Fruit fly (Drosophila melanogaster) whole organism, embryonic: ENCODE data around the gene CG2961.
A peak's percentile ranks its signal among the peaks of the same experiment; 100 is the strongest.

Experiments
- Adf1 ChIP-seq: fragments of 200-800 bp; sonication (Bioruptor generic); IDR thresholded peaks from 2 replicates; pipeline ENCODE4 v1.3.6; 2022; ENCODE audit warnings: missing biosample characterization, missing genetic modification characterization
- BtbVII ChIP-seq: fragments of 200-800 bp; sonication (Bioruptor generic); optimal IDR thresholded peaks from 3 replicates; lab custom pipeline; 2017; ENCODE audit warnings: missing biosample characterization, mild to moderate bottlenecking, missing genetic modification characterization
- CG10267 ChIP-seq: fragments of 200-800 bp; sonication (Bioruptor generic); optimal IDR thresholded peaks from 2 replicates; lab custom pipeline; 2018; ENCODE audit warnings: missing biosample characterization, mild to moderate bottlenecking, missing genetic modification characterization, moderate library complexity
- CG10979 ChIP-seq: fragments of 200-800 bp; sonication (Bioruptor generic); optimal IDR thresholded peaks from 2 replicates; lab custom pipeline; 2018; ENCODE audit warnings: missing biosample characterization, mild to moderate bottlenecking, missing genetic modification characterization, moderate library complexity
- CG15514 ChIP-seq: fragments of 200-800 bp; sonication (Bioruptor generic); optimal IDR thresholded peaks from 3 replicates; lab custom pipeline; 2017; ENCODE audit warnings: missing biosample characterization, missing genetic modification characterization, mild to moderate bottlenecking, moderate library complexity, missing genetic modification reagents
- CG1603 ChIP-seq: fragments of 200-800 bp; sonication (Bioruptor generic); optimal IDR thresholded peaks from 2 replicates; lab custom pipeline; 2019; ENCODE audit warnings: missing biosample characterization, mild to moderate bottlenecking, missing genetic modification characterization, moderate library complexity
- CG1647 ChIP-seq: fragments of 200-800 bp; sonication (Bioruptor generic); optimal IDR thresholded peaks from 3 replicates; lab custom pipeline; 2016; ENCODE audit warnings: missing biosample characterization, missing genetic modification characterization
- CG17328 ChIP-seq: fragments of 200-800 bp; sonication (Bioruptor generic); IDR thresholded peaks from 2 replicates; pipeline ENCODE4 v1.3.6; 2022; ENCODE audit warnings: missing biosample characterization, missing genetic modification characterization
- CG17568 ChIP-seq: fragments of 200-800 bp; sonication (Bioruptor generic); optimal IDR thresholded peaks from 2 replicates; lab custom pipeline; 2018; ENCODE audit warnings: missing biosample characterization, mild to moderate bottlenecking, missing genetic modification characterization, moderate library complexity
- CG17612 ChIP-seq: fragments of 200-800 bp; sonication (Bioruptor generic); IDR thresholded peaks from 2 replicates; pipeline ENCODE4 v1.3.6; 2022; ENCODE audit warnings: missing biosample characterization, missing genetic modification characterization
- CG18599 ChIP-seq: fragments of 200-800 bp; sonication (Bioruptor generic); optimal IDR thresholded peaks from 3 replicates; lab custom pipeline; 2017; ENCODE audit warnings: missing biosample characterization, missing genetic modification characterization, mild to moderate bottlenecking, moderate library complexity, missing genetic modification reagents
- CG2678 ChIP-seq: fragments of 200-800 bp; sonication (Bioruptor generic); optimal IDR thresholded peaks from 3 replicates; lab custom pipeline; 2019; ENCODE audit warnings: missing biosample characterization, mild to moderate bottlenecking, missing genetic modification characterization, moderate library complexity
- CG2712 ChIP-seq: fragments of 200-800 bp; optimal IDR thresholded peaks from 3 replicates; lab custom pipeline; 2019; ENCODE audit warnings: missing biosample characterization, mild to moderate bottlenecking, missing genetic modification characterization, moderate library complexity
- CG3065 ChIP-seq: fragments of 200-800 bp; sonication (Bioruptor generic); optimal IDR thresholded peaks from 2 replicates; lab custom pipeline; 2016; ENCODE audit warnings: missing biosample characterization, missing genetic modification characterization
- CG31365 ChIP-seq: fragments of 200-800 bp; sonication (Bioruptor generic); optimal IDR thresholded peaks from 2 replicates; lab custom pipeline; 2018; ENCODE audit warnings: missing biosample characterization, mild to moderate bottlenecking, missing genetic modification characterization
- CG4328 ChIP-seq: fragments of 200-800 bp; sonication (Bioruptor generic); optimal IDR thresholded peaks from 3 replicates; lab custom pipeline; 2017; ENCODE audit warnings: missing biosample characterization, missing genetic modification reagents, missing genetic modification characterization
- CG6854 ChIP-seq: fragments of 200-800 bp; sonication (Bioruptor generic); optimal IDR thresholded peaks from 3 replicates; lab custom pipeline; 2017; ENCODE audit warnings: missing biosample characterization, mild to moderate bottlenecking, missing genetic modification characterization
- CG7271 ChIP-seq: fragments of 200-800 bp; sonication (Bioruptor generic); optimal IDR thresholded peaks from 2 replicates; lab custom pipeline; 2018; ENCODE audit warnings: missing biosample characterization, mild to moderate bottlenecking, missing genetic modification characterization, moderate library complexity
- CTCF ChIP-seq: fragments of 200-800 bp; sonication (Bioruptor generic); optimal IDR thresholded peaks from 2 replicates; lab custom pipeline; 2017; ENCODE audit warnings: missing biosample characterization, mild to moderate bottlenecking, missing genetic modification characterization, moderate library complexity
- Deaf1 ChIP-seq: fragments of 200-800 bp; optimal IDR thresholded peaks from 3 replicates; lab custom pipeline; 2019; ENCODE audit warnings: missing biosample characterization, mild to moderate bottlenecking, missing genetic modification characterization, moderate library complexity
- Dref ChIP-seq: fragments of 200-800 bp; sonication (Bioruptor generic); IDR thresholded peaks from 2 replicates; pipeline ENCODE4 v1.3.6; 2022; ENCODE audit warnings: missing biosample characterization, missing genetic modification characterization
- Drgx ChIP-seq: fragments of 200-800 bp; sonication (Bioruptor generic); IDR thresholded peaks from 2 replicates; pipeline ENCODE4 v1.3.6; 2022; ENCODE audit warnings: missing biosample characterization, missing genetic modification characterization
- Ets65A ChIP-seq: fragments of 200-800 bp; sonication (Bioruptor generic); peaks from one replicate; lab custom pipeline; 2016; ENCODE audit warnings: missing biosample characterization, missing genetic modification characterization
- HLH4C ChIP-seq: fragments of 200-800 bp; sonication (Bioruptor generic); IDR thresholded peaks from 3 replicates; pipeline ENCODE4 v1.3.6; 2022; ENCODE audit warnings: missing biosample characterization, missing genetic modification characterization; ENCODE audit not compliant: partially characterized antibody
- Hmr ChIP-seq: fragments of 200-800 bp; sonication (Bioruptor generic); optimal IDR thresholded peaks from 3 replicates; lab custom pipeline; 2017; ENCODE audit warnings: mild to moderate bottlenecking, missing biosample characterization, missing genetic modification reagents, missing genetic modification characterization
- Med ChIP-seq: fragments of 200-800 bp; sonication (Bioruptor generic); peaks from one replicate; lab custom pipeline; 2016; ENCODE audit warnings: missing biosample characterization, missing genetic modification characterization, mild to moderate bottlenecking, inconsistent platforms, moderate library complexity
- Nf-YA ChIP-seq: fragments of 200-800 bp; sonication (Bioruptor generic); IDR thresholded peaks from 2 replicates; pipeline ENCODE4 v1.3.6; 2022; ENCODE audit warnings: missing biosample characterization, missing genetic modification characterization
- Pdp1 ChIP-seq, 2 experiments: fragments of 200-800 bp; sonication (Bioruptor generic); optimal IDR thresholded peaks; 3 replicates each; lab custom pipeline; 2016; ENCODE audit warnings: missing biosample characterization in 2 of 2, missing genetic modification characterization in 2 of 2, mild to moderate bottlenecking in 1 of 2, moderate library complexity in 1 of 2
- Six4 ChIP-seq: fragments of 200-800 bp; sonication (Bioruptor generic); optimal IDR thresholded peaks from 2 replicates; lab custom pipeline; 2016; ENCODE audit warnings: missing biosample characterization, missing genetic modification characterization
- Sox102F ChIP-seq: fragments of 200-800 bp; sonication (Bioruptor generic); optimal IDR thresholded peaks from 2 replicates; lab custom pipeline; 2018; ENCODE audit warnings: missing biosample characterization, mild to moderate bottlenecking, missing genetic modification characterization, moderate library complexity
- Trl ChIP-seq, 3 experiments: fragments of >200 bp in 2 of 3; fragments of 200-800 bp in 1 of 3; sonication (Bioruptor generic) in 1 of 3; optimal IDR thresholded peaks; 2 replicates in 1 of 3; 3 replicates in 2 of 3; lab custom pipeline; 2016 to 2017; ENCODE audit warnings: missing biosample characterization in 1 of 3, missing genetic modification characterization in 1 of 3
- ato ChIP-seq: fragments of 200-800 bp; sonication (Bioruptor generic); IDR thresholded peaks from 2 replicates; pipeline ENCODE4 v1.3.6; 2022; ENCODE audit warnings: missing biosample characterization, missing genetic modification characterization; ENCODE audit not compliant: partially characterized antibody
- bigmax ChIP-seq: fragments of 200-800 bp; sonication (Bioruptor generic); optimal IDR thresholded peaks from 2 replicates; lab custom pipeline; 2018; ENCODE audit warnings: missing biosample characterization, mild to moderate bottlenecking, missing genetic modification characterization
- br ChIP-seq: fragments of >200 bp; optimal IDR thresholded peaks from 2 replicates; lab custom pipeline; 2017
- crol ChIP-seq: fragments of 200-800 bp; sonication (Bioruptor generic); IDR thresholded peaks from 2 replicates; pipeline ENCODE4 v1.3.6; 2022; ENCODE audit warnings: missing biosample characterization, missing genetic modification characterization
- ewg ChIP-seq: fragments of 200-800 bp; sonication (Bioruptor generic); optimal IDR thresholded peaks from 3 replicates; lab custom pipeline; 2017; ENCODE audit warnings: mild to moderate bottlenecking, missing biosample characterization, missing genetic modification reagents, missing genetic modification characterization
- gfzf ChIP-seq: fragments of 200-800 bp; sonication (Bioruptor generic); optimal IDR thresholded peaks from 2 replicates; lab custom pipeline; 2016; ENCODE audit warnings: missing biosample characterization, mild to moderate bottlenecking, missing genetic modification characterization, moderate library complexity
- grau ChIP-seq: fragments of 200-800 bp; optimal IDR thresholded peaks from 3 replicates; lab custom pipeline; 2019; ENCODE audit warnings: missing biosample characterization, mild to moderate bottlenecking, missing genetic modification characterization, moderate library complexity
- hkb ChIP-seq, 2 experiments: fragments of 200-800 bp in 1 of 2; fragments of >200 bp in 1 of 2; sonication (Bioruptor generic) in 1 of 2; IDR thresholded peaks in 1 of 2; optimal IDR thresholded peaks in 1 of 2; 2 replicates each; pipeline versions ENCODE4 v1.3.6 to Lab custom; 2017 to 2022; ENCODE audit warnings: missing biosample characterization in 1 of 2, missing genetic modification characterization in 1 of 2
- jumu ChIP-seq: fragments of 200-800 bp; sonication (Bioruptor generic); optimal IDR thresholded peaks from 3 replicates; lab custom pipeline; 2016; ENCODE audit warnings: missing biosample characterization, missing genetic modification characterization
- row ChIP-seq: fragments of 200-800 bp; sonication (Bioruptor generic); IDR thresholded peaks from 3 replicates; pipeline ENCODE4 v1.3.6; 2022; ENCODE audit warnings: missing biosample characterization, missing genetic modification characterization
- sens ChIP-seq: fragments of 200-800 bp; sonication (Bioruptor generic); peaks from one replicate; lab custom pipeline; 2016; ENCODE audit warnings: missing biosample characterization, missing genetic modification characterization
- shn ChIP-seq: fragments of 200-800 bp; sonication (Bioruptor generic); optimal IDR thresholded peaks from 3 replicates; lab custom pipeline; 2016; ENCODE audit warnings: missing biosample characterization, missing genetic modification characterization
- sr ChIP-seq: fragments of 200-800 bp; sonication (Bioruptor generic); IDR thresholded peaks from 3 replicates; pipeline ENCODE4 v1.3.6; 2022; ENCODE audit warnings: missing biosample characterization, missing genetic modification characterization
- stc ChIP-seq: fragments of 200-800 bp; sonication (Bioruptor generic); IDR thresholded peaks from 2 replicates; pipeline ENCODE4 v1.3.6; 2022; ENCODE audit warnings: missing biosample characterization, missing genetic modification characterization
- sug ChIP-seq: fragments of 200-800 bp; optimal IDR thresholded peaks from 2 replicates; lab custom pipeline; 2019; ENCODE audit warnings: missing biosample characterization, mild to moderate bottlenecking, missing genetic modification characterization, moderate library complexity

CG2961 gene

dm6 chrX:10263165-10263956 is 30.5 kb upstream of the CG2961 start, which contains the start of gene Hk (continued):
- TF ChIP-seq CG10979 (tag; lab: Kevin White, UChicago) (peak; percentile 23), BtbVII (GFP tag; lab: Kevin White, UChicago) (peak; percentile 12), CG15514 (GFP tag; lab: Kevin White, UChicago) (peak; percentile 34)

DNA sequence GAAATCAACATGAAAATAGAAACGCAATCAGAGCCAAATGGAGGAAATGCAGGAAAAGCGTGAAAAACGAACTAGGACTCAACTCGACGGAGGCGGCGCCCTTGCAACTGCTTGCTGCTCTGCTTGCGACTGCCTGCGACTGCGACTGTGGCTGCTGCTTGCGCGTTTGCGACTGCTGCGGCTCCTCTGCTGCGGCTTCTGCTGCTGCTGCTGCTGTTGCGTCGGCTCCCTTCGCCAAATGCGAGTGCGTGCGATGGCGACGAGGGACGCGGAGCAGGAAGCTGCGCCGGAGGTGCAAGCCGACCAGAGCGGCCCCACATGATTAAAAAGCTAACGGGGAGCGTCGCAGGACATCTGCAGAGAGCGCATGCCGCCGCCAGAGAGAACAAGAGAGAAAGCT is 28.3 kb upstream of the CG2961 start:
- TF ChIP-seq CG17568 (GFP tag; lab: Kevin White, UChicago): no peak
- peak; percentile 32; the same call in 1 of the 2 replicates for TF ChIP-seq crol (GFP tag; lab: Robert Waterston, UW)
- TF ChIP-seq Ets65A: peak; percentile 17
- TF ChIP-seq CG31365 (tag; lab: Kevin White, UChicago): peak; percentile 77
- no peak for TF ChIP-seq gfzf (GFP tag; lab: Kevin White, UChicago)
- TF ChIP-seq Deaf1 (tag; lab: Kevin White, UChicago): peak; percentile 64
- TF ChIP-seq Drgx: 0 out of 2 replicates have a peak, but pooled peaks have one; percentile 11
- TF ChIP-seq Adf1 (GFP tag; lab: Robert Waterston, UW): peak; percentile 80
- no peak for TF ChIP-seq CG17612 (GFP tag; lab: Robert Waterston, UW)
- no peak for TF ChIP-seq CG6854 (GFP tag; lab: Kevin White, UChicago)
- TF ChIP-seq ewg (GFP tag; lab: Kevin White, UChicago): peak; percentile 16
- TF ChIP-seq Med (GFP tag; lab: Kevin White, UChicago): peak; percentile 39
- TF ChIP-seq bigmax: no peak
- TF ChIP-seq Trl (optimal IDR thresholded peaks at IDR 0.05; lab: Kevin White, UChicago): peak in 1 of 2 experiments; percentile 18
- TF ChIP-seq Trl (GFP tag; optimal IDR thresholded peaks at IDR 0.05; lab: Kevin White, UChicago): no peak
- TF ChIP-seq Dref (GFP tag; lab: Robert Waterston, UW): 0 out of 2 replicates have a peak, but pooled peaks have one; percentile 18
- TF ChIP-seq sens (GFP tag; lab: Kevin White, UChicago): peak; percentile 7
- TF ChIP-seq CG3065: no peak

DNA sequence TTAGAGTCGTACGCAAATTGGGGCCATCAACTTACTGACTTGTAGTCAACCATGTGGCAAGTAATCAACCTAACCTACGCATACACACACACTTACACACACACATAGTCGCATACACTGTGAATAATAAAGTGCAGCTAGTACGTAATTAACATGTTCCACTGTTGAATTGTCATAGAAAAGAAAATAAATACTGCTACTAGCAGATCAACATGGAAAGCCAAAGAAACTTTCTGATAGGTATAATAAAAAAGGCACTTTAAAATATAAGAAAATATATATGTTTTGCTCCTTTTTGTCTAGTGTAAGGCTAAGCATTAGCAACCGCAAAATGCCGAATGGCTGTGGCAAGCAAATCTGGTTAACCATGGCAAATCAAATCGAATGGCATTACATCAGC is 26.6 kb upstream of the CG2961 start:
- TF ChIP-seq CG17568 (GFP tag; lab: Kevin White, UChicago): no peak
- TF ChIP-seq ato: no peak
- no peak for TF ChIP-seq shn
- TF ChIP-seq Med (GFP tag; lab: Kevin White, UChicago): peak; percentile 82
- no peak for TF ChIP-seq stc (GFP tag; lab: Robert Waterston, UW)
- no peak for TF ChIP-seq CG4328 (GFP tag; lab: Kevin White, UChicago)
- TF ChIP-seq CG2678 (tag; lab: Kevin White, UChicago): peak; percentile 33
- no peak for TF ChIP-seq sr
- TF ChIP-seq CG17328 (GFP tag; lab: Robert Waterston, UW): no peak
- TF ChIP-seq CG1603: no peak
- no peak for TF ChIP-seq CG1647 (GFP tag; lab: Kevin White, UChicago)
- TF ChIP-seq row (GFP tag; lab: Robert Waterston, UW): peak; percentile 52; the same call in 2 of the 3 replicates
- peak; percentile 7 for TF ChIP-seq Sox102F
- no peak for TF ChIP-seq CG2712 (tag; lab: Kevin White, UChicago)
- TF ChIP-seq CG7271 (tag; lab: Kevin White, UChicago): no peak
- no peak for TF ChIP-seq HLH4C (GFP tag; lab: Robert Waterston, UW)
- no peak for TF ChIP-seq Nf-YA (GFP tag; lab: Robert Waterston, UW)
- peak; percentile 25 for TF ChIP-seq Hmr (GFP tag; lab: Kevin White, UChicago)
- TF ChIP-seq hkb (optimal IDR thresholded peaks at IDR 0.05; lab: Kevin White, UChicago): no peak
- TF ChIP-seq hkb (GFP tag; IDR thresholded peaks at IDR 0.05; lab: Robert Waterston, UW): no peak
- no peak for TF ChIP-seq CG15514 (GFP tag; lab: Kevin White, UChicago)
- no peak for TF ChIP-seq CG10267
- TF ChIP-seq CTCF (GFP tag; lab: Kevin White, UChicago): no peak
- peak; percentile 8 for TF ChIP-seq grau
- TF ChIP-seq Six4 (GFP tag; lab: Kevin White, UChicago): no peak
- peak; percentile 34 for TF ChIP-seq CG18599 (GFP tag; lab: Kevin White, UChicago)
- no peak for TF ChIP-seq br
- TF ChIP-seq Pdp1 (GFP tag; optimal IDR thresholded peaks at IDR 0.05; lab: Kevin White, UChicago): no peak
- no peak for TF ChIP-seq jumu (GFP tag; lab: Kevin White, UChicago)
- no peak for TF ChIP-seq sug (tag; lab: Kevin White, UChicago)
